Worm (Caenorhabditis elegans) whole organism, L2 larva: ENCODE data around the gene ZK938.10.

Experiments
- C34F6.9 ChIP-seq: fragments of 150-350 bp; optimal IDR thresholded peaks from 2 replicates; lab custom pipeline; 2014; ENCODE audit warnings: missing biosample characterization, missing genetic modification characterization
- F13H6.1 ChIP-seq: sonication (generic microtip); optimal IDR thresholded peaks from 2 replicates; lab custom pipeline; 2016; ENCODE audit warnings: missing genetic modification characterization, missing compliant biosample characterization
- R02D3.7 ChIP-seq: fragments of 150-350 bp; optimal IDR thresholded peaks from 2 replicates; lab custom pipeline; 2014; ENCODE audit warnings: missing biosample characterization, missing genetic modification characterization
- Y55F3AM.14 ChIP-seq: fragments of 200-800 bp; sonication (Bioruptor generic); optimal IDR thresholded peaks from 2 replicates; lab custom pipeline; 2018; ENCODE audit warnings: mild to moderate bottlenecking, missing genetic modification characterization, missing compliant biosample characterization
- ZK546.5 ChIP-seq: sonication (generic microtip); optimal IDR thresholded peaks from 2 replicates; lab custom pipeline; 2017; ENCODE audit warnings: missing biosample characterization, missing genetic modification characterization
- alr-1 ChIP-seq: fragments of 150-350 bp; optimal IDR thresholded peaks from 2 replicates; lab custom pipeline; 2014; ENCODE audit warnings: missing biosample characterization, missing genetic modification characterization
- aly-2 ChIP-seq: fragments of 150-350 bp; optimal IDR thresholded peaks from 2 replicates; lab custom pipeline; 2014; ENCODE audit warnings: missing biosample characterization, missing genetic modification characterization
- ama-1 ChIP-seq: fragments of 150-350 bp; optimal IDR thresholded peaks from 2 replicates; lab custom pipeline; 2018; ENCODE audit warnings: inconsistent platforms
- blmp-1 ChIP-seq: sonication (generic microtip); optimal IDR thresholded peaks from 2 replicates; lab custom pipeline; 2017; ENCODE audit warnings: missing genetic modification characterization, mild to moderate bottlenecking, missing compliant biosample characterization, antibody characterized with exemption, moderate library complexity; ENCODE audit not compliant: insufficient read depth
- ceh-16 ChIP-seq: fragments of 150-350 bp; optimal IDR thresholded peaks from 2 replicates; lab custom pipeline; 2014; ENCODE audit warnings: missing biosample characterization, missing genetic modification characterization
- ceh-82 ChIP-seq: fragments of 150-350 bp; optimal IDR thresholded peaks from 2 replicates; lab custom pipeline; 2014; ENCODE audit warnings: missing biosample characterization, missing genetic modification characterization
- crh-2 ChIP-seq: sonication (generic microtip); optimal IDR thresholded peaks from 2 replicates; lab custom pipeline; 2017; ENCODE audit warnings: missing biosample characterization, missing genetic modification characterization
- egl-27 ChIP-seq: sonication (generic microtip); optimal IDR thresholded peaks from 3 replicates; lab custom pipeline; 2017; ENCODE audit warnings: missing biosample characterization, missing genetic modification reagents, missing genetic modification characterization
- fos-1 ChIP-seq: fragments of 150-350 bp; optimal IDR thresholded peaks from 2 replicates; lab custom pipeline; 2014; ENCODE audit warnings: missing biosample characterization, missing genetic modification characterization
- gmeb-1 ChIP-seq: fragments of 150-350 bp; optimal IDR thresholded peaks from 2 replicates; lab custom pipeline; 2014; ENCODE audit warnings: missing biosample characterization, missing genetic modification characterization
- lin-11 ChIP-seq: fragments of 150-350 bp; sonication (generic microtip); optimal IDR thresholded peaks from 2 replicates; lab custom pipeline; 2014; ENCODE audit warnings: missing biosample characterization, missing genetic modification characterization, inconsistent platforms, mixed read lengths
- lin-13 ChIP-seq: fragments of 150-350 bp; optimal IDR thresholded peaks from 2 replicates; lab custom pipeline; 2014; ENCODE audit warnings: missing biosample characterization, missing genetic modification reagents, missing genetic modification characterization
- lin-39 ChIP-seq: fragments of 150-350 bp; optimal IDR thresholded peaks from 2 replicates; lab custom pipeline; 2014; ENCODE audit warnings: missing biosample characterization, missing genetic modification reagents, missing genetic modification characterization
- lsy-2 ChIP-seq, 2 experiments: fragments of 150-350 bp in 1 of 2; sonication (generic microtip) in 1 of 2; optimal IDR thresholded peaks; 2 replicates each; lab custom pipeline; 2014 to 2017; ENCODE audit warnings: missing biosample characterization in 2 of 2, missing genetic modification characterization in 2 of 2
- mab-5 ChIP-seq: fragments of 150-350 bp; optimal IDR thresholded peaks from 2 replicates; lab custom pipeline; 2014; ENCODE audit warnings: missing biosample characterization, missing genetic modification characterization
- mbf-1 ChIP-seq: sonication (generic microtip); optimal IDR thresholded peaks from 2 replicates; lab custom pipeline; 2017; ENCODE audit warnings: missing biosample characterization, missing genetic modification characterization
- nhr-11 ChIP-seq: fragments of 150-350 bp; optimal IDR thresholded peaks from 2 replicates; lab custom pipeline; 2014; ENCODE audit warnings: missing biosample characterization, missing genetic modification characterization
- nhr-12 ChIP-seq: fragments of 150-350 bp; optimal IDR thresholded peaks from 2 replicates; lab custom pipeline; 2014; ENCODE audit warnings: missing biosample characterization, missing genetic modification characterization
- nhr-129 ChIP-seq: fragments of 150-350 bp; optimal IDR thresholded peaks from 2 replicates; lab custom pipeline; 2014; ENCODE audit warnings: missing biosample characterization, missing genetic modification characterization
- nhr-21 ChIP-seq: fragments of 150-350 bp; optimal IDR thresholded peaks from 2 replicates; lab custom pipeline; 2014; ENCODE audit warnings: missing biosample characterization, missing genetic modification characterization
- nhr-237 ChIP-seq: fragments of 150-350 bp; optimal IDR thresholded peaks from 2 replicates; lab custom pipeline; 2014; ENCODE audit warnings: missing biosample characterization, missing genetic modification characterization
- nhr-25 ChIP-seq: fragments of 150-350 bp; sonication (generic microtip); optimal IDR thresholded peaks from 3 replicates; lab custom pipeline; 2014; ENCODE audit warnings: missing biosample characterization, missing genetic modification characterization
- nhr-6 ChIP-seq: fragments of 150-350 bp; optimal IDR thresholded peaks from 2 replicates; lab custom pipeline; 2014; ENCODE audit warnings: missing biosample characterization, missing genetic modification characterization
- nhr-77 ChIP-seq: fragments of 150-350 bp; optimal IDR thresholded peaks from 2 replicates; lab custom pipeline; 2014; ENCODE audit warnings: missing biosample characterization, missing genetic modification characterization
- peb-1 ChIP-seq: fragments of 150-350 bp; optimal IDR thresholded peaks from 2 replicates; lab custom pipeline; 2014; ENCODE audit warnings: missing biosample characterization, missing genetic modification characterization
- sem-4 ChIP-seq: fragments of 150-350 bp; optimal IDR thresholded peaks from 2 replicates; lab custom pipeline; 2014; ENCODE audit warnings: missing biosample characterization, missing genetic modification reagents, missing genetic modification characterization
- skn-1 ChIP-seq: sonication (generic microtip); optimal IDR thresholded peaks from 2 replicates; lab custom pipeline; 2017; ENCODE audit warnings: missing biosample characterization, missing genetic modification characterization
- sma-3 ChIP-seq: sonication (generic microtip); optimal IDR thresholded peaks from 2 replicates; lab custom pipeline; 2016; ENCODE audit warnings: missing genetic modification reagents, missing genetic modification characterization, missing compliant biosample characterization
- sma-9 ChIP-seq, 2 experiments: fragments of 150-350 bp in 1 of 2; sonication (generic microtip) in 1 of 2; optimal IDR thresholded peaks; 2 replicates each; lab custom pipeline; 2014 to 2016; ENCODE audit warnings: missing genetic modification characterization in 2 of 2, mild to moderate bottlenecking in 1 of 2, missing biosample characterization in 1 of 2, missing compliant biosample characterization in 1 of 2, missing genetic modification reagents in 1 of 2, moderate library complexity in 1 of 2
- snpc-4 ChIP-seq: fragments of 150-350 bp; optimal IDR thresholded peaks from 2 replicates; lab custom pipeline; 2014; ENCODE audit warnings: missing biosample characterization, missing genetic modification characterization
- unc-62 ChIP-seq: fragments of 150-350 bp; optimal IDR thresholded peaks from 2 replicates; lab custom pipeline; 2014; ENCODE audit warnings: missing biosample characterization, missing genetic modification reagents, missing genetic modification characterization
- zag-1 ChIP-seq: fragments of 150-350 bp; optimal IDR thresholded peaks from 2 replicates; lab custom pipeline; 2014; ENCODE audit warnings: missing biosample characterization, missing genetic modification characterization
- ztf-11 ChIP-seq: sonication (generic microtip); optimal IDR thresholded peaks from 2 replicates; lab custom pipeline; 2017; ENCODE audit warnings: missing biosample characterization, missing genetic modification characterization
- ztf-4 ChIP-seq: fragments of 150-350 bp; optimal IDR thresholded peaks from 2 replicates; lab custom pipeline; 2014; ENCODE audit warnings: missing biosample characterization, missing genetic modification characterization

The ZK938.10 gene

ce11 chrII:9834921-9835320 is 15.9 kb downstream of the ZK938.10 start, which contains the start of gene arrd-5:
Gene arrd-5, plus strand, starts transcription at chrII:9835221.
- TF ChIP-seq egl-27 (tag; lab: Kevin White, UChicago) (no peak), crh-2 (no peak), lin-39 (tag; lab: Kevin White, UChicago) (no peak), skn-1 (tag; lab: Kevin White, UChicago) (no peak), Y55F3AM.14 (GFP tag; lab: Kevin White, UChicago) (no peak), sem-4 (tag; lab: Kevin White, UChicago) (no peak)

ce11 chrII:9833855-9834254 is 17.0 kb downstream of the ZK938.10 start, which contains the start of gene ZK938.3:
Gene ZK938.3, minus strand, starts transcription at chrII:9833955.
- no peak for TF ChIP-seq nhr-11 (tag; lab: Kevin White, UChicago)
- no peak for TF ChIP-seq skn-1 (tag; lab: Kevin White, UChicago)
- TF ChIP-seq fos-1 (tag; lab: Kevin White, UChicago) = no peak
- TF ChIP-seq nhr-25 = no peak
- TF ChIP-seq aly-2 (tag; lab: Kevin White, UChicago) = no peak
- TF ChIP-seq ZK546.5 = no peak
- TF ChIP-seq zag-1 (tag; lab: Kevin White, UChicago) = no peak
- TF ChIP-seq nhr-21 (tag; lab: Kevin White, UChicago) = no peak
- no peak for TF ChIP-seq ztf-11
- no peak for TF ChIP-seq ama-1

DNA sequence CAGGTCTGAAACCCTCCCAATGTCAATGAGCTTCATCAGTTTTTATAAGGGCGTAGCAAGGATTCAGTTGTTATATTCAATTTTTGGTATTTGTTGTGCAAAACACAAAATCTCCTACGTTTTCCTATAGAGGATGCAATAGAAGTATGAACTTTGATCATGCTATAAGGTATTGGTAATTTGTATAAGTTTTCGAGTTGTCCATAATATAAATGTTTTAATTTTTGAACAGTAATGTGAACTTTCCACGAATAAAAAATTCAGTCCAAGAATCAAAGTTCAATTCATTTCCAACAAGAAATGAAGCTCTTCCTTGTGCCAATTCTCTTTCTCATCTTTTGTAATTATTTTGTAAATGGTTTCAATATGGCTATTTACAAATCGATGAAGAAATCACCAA is 19.8 kb downstream of the ZK938.10 start, which contains the start of gene ZK938.12:
TSS of gene ZK938.12 (plus strand) at position 301 of the 400 bp plus-strand sequence.
- TF ChIP-seq ama-1 (no peak), lin-13 (GFP tag; lab: Kevin White, UChicago) (no peak), mab-5 (tag; lab: Kevin White, UChicago) (no peak), ztf-4 (no peak), gmeb-1 (tag; lab: Kevin White, UChicago) (no peak), lin-11 (tag; lab: Kevin White, UChicago) (no peak), blmp-1 (tag; lab: Kevin White, UChicago) (no peak), mbf-1 (no peak), zag-1 (tag; lab: Kevin White, UChicago) (no peak)

DNA sequence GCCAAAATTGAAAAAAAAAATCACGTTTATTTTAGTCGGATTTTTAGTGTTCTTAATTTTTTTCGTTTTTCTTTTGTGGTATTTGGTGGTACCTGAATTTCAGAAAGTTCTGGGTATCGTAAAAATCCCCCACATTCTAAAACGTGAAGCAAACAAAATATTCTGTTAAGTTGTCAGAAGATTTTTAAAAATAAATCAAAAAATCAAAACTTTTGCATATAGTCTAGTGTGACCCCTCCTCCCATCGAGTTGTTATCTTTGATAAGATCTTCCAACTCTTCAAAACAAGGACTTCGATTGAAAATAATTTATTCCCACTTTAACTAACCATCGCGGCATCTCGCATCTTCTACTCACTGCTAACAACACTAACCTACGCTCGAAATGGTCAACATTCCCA is 21.7 kb downstream of the ZK938.10 start, which contains the start of gene ZK938.1:
TSS of gene ZK938.1 (plus strand) at position 301 of the 400 bp plus-strand sequence.
- TF ChIP-seq F13H6.1 (tag; lab: Kevin White, UChicago) (no peak), unc-62 (GFP tag; lab: Kevin White, UChicago) (no peak), nhr-129 (tag; lab: Kevin White, UChicago) (no peak), R02D3.7 (no peak), lsy-2 (tag; optimal IDR thresholded peaks at IDR 0.05; lab: Kevin White, UChicago) (no peak), sma-3 (GFP tag; lab: Kevin White, UChicago) (no peak), blmp-1 (tag; lab: Kevin White, UChicago) (no peak), lin-13 (GFP tag; lab: Kevin White, UChicago) (no peak), crh-2 (no peak), nhr-77 (tag; lab: Kevin White, UChicago) (no peak), nhr-12 (tag; lab: Kevin White, UChicago) (no peak), alr-1 (tag; lab: Kevin White, UChicago) (no peak), ZK546.5 (no peak), ztf-11 (no peak), zag-1 (tag; lab: Kevin White, UChicago) (no peak), sma-9 (GFP tag; optimal IDR thresholded peaks at IDR 0.05; lab: Kevin White, UChicago) (no peak), sma-9 (tag; optimal IDR thresholded peaks at IDR 0.05; lab: Kevin White, UChicago) (no peak), nhr-6 (tag; lab: Kevin White, UChicago) (no peak)

DNA sequence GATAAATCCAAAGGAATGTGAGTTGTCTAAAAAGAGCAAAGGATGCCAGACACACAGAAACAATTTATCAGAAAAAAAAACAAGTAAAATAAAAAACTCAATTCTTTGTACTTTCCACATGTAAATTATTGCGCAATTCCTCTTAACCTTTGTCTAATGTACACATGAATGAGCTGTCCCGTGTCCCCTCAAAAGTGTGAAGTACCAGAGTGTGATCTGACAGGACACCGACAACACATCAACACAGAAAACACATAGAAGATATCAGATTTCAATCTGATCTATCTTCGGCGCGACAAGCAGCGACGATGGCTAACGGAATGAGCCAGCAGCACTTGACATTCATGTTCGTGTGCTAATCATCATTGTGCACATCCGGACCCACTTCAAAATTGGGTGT is 22.3 kb downstream of the ZK938.10 start:
- TF ChIP-seq nhr-77 (tag; lab: Kevin White, UChicago) = no peak
- TF ChIP-seq sem-4 (tag; lab: Kevin White, UChicago) = no peak
- TF ChIP-seq ama-1 = no peak
- no peak for TF ChIP-seq nhr-21 (tag; lab: Kevin White, UChicago)
- TF ChIP-seq snpc-4 (tag; lab: Kevin White, UChicago) = no peak
- no peak for TF ChIP-seq lin-39 (tag; lab: Kevin White, UChicago)
- TF ChIP-seq nhr-6 (tag; lab: Kevin White, UChicago) = no peak
- no peak for TF ChIP-seq C34F6.9
- TF ChIP-seq mab-5 (tag; lab: Kevin White, UChicago) = no peak
- TF ChIP-seq mbf-1 = no peak
- no peak for TF ChIP-seq ztf-11
- no peak for TF ChIP-seq crh-2
- no peak for TF ChIP-seq nhr-237 (tag; lab: Kevin White, UChicago)
- TF ChIP-seq lin-13 (GFP tag; lab: Kevin White, UChicago) = no peak
- no peak for TF ChIP-seq peb-1 (tag; lab: Kevin White, UChicago)
- TF ChIP-seq ZK546.5 = no peak
- no peak for TF ChIP-seq skn-1 (tag; lab: Kevin White, UChicago)
- TF ChIP-seq lsy-2 (tag; optimal IDR thresholded peaks at IDR 0.05; lab: Kevin White, UChicago) = no peak
- TF ChIP-seq ceh-16 (tag; lab: Kevin White, UChicago) = no peak
- TF ChIP-seq ceh-82 = no peak
